Worm (Caenorhabditis elegans) whole organism, young adult: ENCODE results near the gene R11G11.16.

ENCODE experiments used
- B0261.1 ChIP-seq: sonication (generic microtip); optimal IDR thresholded peaks from 2 replicates; lab custom pipeline; 2016; ENCODE audit warnings: mild to moderate bottlenecking, missing genetic modification characterization, moderate library complexity, missing compliant biosample characterization
- C17E4.6 ChIP-seq: fragments of 200-800 bp; sonication (Bioruptor generic); IDR thresholded peaks from 2 replicates; pipeline ENCODE4 v1.3.6; 2022; ENCODE audit warnings: missing genetic modification reagents, missing genetic modification characterization, missing compliant biosample characterization
- F37B4.10 ChIP-seq: fragments of 200-800 bp; sonication (Bioruptor generic); IDR thresholded peaks from 2 replicates; pipeline ENCODE4 v1.3.6; 2022; ENCODE audit warnings: missing genetic modification characterization, missing compliant biosample characterization
- F55B11.4 ChIP-seq: sonication (generic microtip); optimal IDR thresholded peaks from 2 replicates; lab custom pipeline; 2016; ENCODE audit warnings: missing compliant biosample characterization, missing genetic modification characterization, borderline replicate concordance; ENCODE audit not compliant: insufficient read depth
- F57A8.1 ChIP-seq: fragments of 200-800 bp; sonication (Bioruptor generic); optimal IDR thresholded peaks from 2 replicates; lab custom pipeline; 2018; ENCODE audit warnings: mild to moderate bottlenecking, missing genetic modification characterization, moderate library complexity, missing compliant biosample characterization
- F57C9.4 ChIP-seq: sonication (generic microtip); optimal IDR thresholded peaks from 2 replicates; lab custom pipeline; 2017; ENCODE audit warnings: mild to moderate bottlenecking, missing genetic modification characterization, missing compliant biosample characterization
- K11D2.4 ChIP-seq: fragments of 200-800 bp; sonication (Bioruptor generic); IDR thresholded peaks from 2 replicates; pipeline ENCODE4 v1.3.6; 2022; ENCODE audit warnings: missing genetic modification reagents, missing genetic modification characterization, missing compliant biosample characterization
- K12H6.12 ChIP-seq: fragments of 200-800 bp; sonication (Bioruptor generic); optimal IDR thresholded peaks from 2 replicates; lab custom pipeline; 2018; ENCODE audit warnings: mild to moderate bottlenecking, missing genetic modification characterization, missing compliant biosample characterization
- T07F8.4 ChIP-seq: sonication (generic microtip); optimal IDR thresholded peaks from 2 replicates; lab custom pipeline; 2016; ENCODE audit warnings: mild to moderate bottlenecking, missing genetic modification characterization, moderate library complexity, missing compliant biosample characterization
- Y53F4B.3 ChIP-seq: fragments of 200-800 bp; sonication (Bioruptor generic); IDR thresholded peaks from 2 replicates; pipeline ENCODE4 v1.3.6; 2022; ENCODE audit warnings: missing genetic modification reagents, missing genetic modification characterization, missing compliant biosample characterization
- Y53G8AR.9 ChIP-seq: fragments of 200-800 bp; sonication (Bioruptor generic); conservative IDR thresholded peaks from 2 replicates; pipeline ENCODE4 v1.3.6; 2022; ENCODE audit warnings: missing genetic modification reagents, missing genetic modification characterization, missing compliant biosample characterization
- Y67H2A.10 ChIP-seq: fragments of 200-800 bp; sonication (Bioruptor generic); conservative IDR thresholded peaks from 2 replicates; pipeline ENCODE4 v1.3.6; 2022; ENCODE audit warnings: missing genetic modification reagents, missing genetic modification characterization, missing compliant biosample characterization
- Y79H2A.3 ChIP-seq: fragments of 200-800 bp; sonication (Bioruptor generic); conservative IDR thresholded peaks from 2 replicates; pipeline ENCODE4 v1.3.6; 2022; ENCODE audit warnings: missing genetic modification reagents, missing genetic modification characterization, missing compliant biosample characterization
- Y95B8A.8 ChIP-seq: fragments of 200-800 bp; sonication (Bioruptor generic); IDR thresholded peaks from 2 replicates; pipeline ENCODE4 v1.3.6; 2022; ENCODE audit warnings: missing genetic modification reagents, missing genetic modification characterization, missing compliant biosample characterization
- attf-5 ChIP-seq: fragments of 200-800 bp; sonication (Bioruptor generic); optimal IDR thresholded peaks from 2 replicates; lab custom pipeline; 2018; ENCODE audit warnings: mild to moderate bottlenecking, missing genetic modification characterization, missing compliant biosample characterization
- bed-1 ChIP-seq: fragments of 200-800 bp; sonication (Bioruptor generic); IDR thresholded peaks from 2 replicates; pipeline ENCODE4 v1.3.6; 2022; ENCODE audit warnings: missing genetic modification reagents, missing genetic modification characterization, missing compliant biosample characterization
- bed-2 ChIP-seq: fragments of 200-800 bp; sonication (Bioruptor generic); IDR thresholded peaks from 2 replicates; pipeline ENCODE4 v1.3.6; 2022; ENCODE audit warnings: missing genetic modification reagents, missing genetic modification characterization, missing compliant biosample characterization
- ceh-58 ChIP-seq: fragments of 200-800 bp; sonication (Bioruptor generic); IDR thresholded peaks from 2 replicates; pipeline ENCODE4 v1.3.6; 2022; ENCODE audit warnings: missing genetic modification characterization, missing compliant biosample characterization
- dpff-1 ChIP-seq: sonication (generic microtip); optimal IDR thresholded peaks from 2 replicates; lab custom pipeline; 2017; ENCODE audit warnings: mild to moderate bottlenecking, missing genetic modification characterization, missing compliant biosample characterization
- dpl-1 ChIP-seq: fragments of 150-350 bp; optimal IDR thresholded peaks from 2 replicates; lab custom pipeline; 2014; ENCODE audit warnings: missing biosample characterization, missing genetic modification reagents, missing genetic modification characterization
- egrh-3 ChIP-seq: fragments of 200-800 bp; sonication (Bioruptor generic); IDR thresholded peaks from 2 replicates; pipeline ENCODE4 v1.3.6; 2022; ENCODE audit warnings: missing genetic modification reagents, missing genetic modification characterization, missing compliant biosample characterization
- hmg-1.2 ChIP-seq: fragments of 200-800 bp; sonication (Bioruptor generic); IDR thresholded peaks from 2 replicates; pipeline ENCODE4 v1.3.6; 2022; ENCODE audit warnings: missing genetic modification reagents, missing genetic modification characterization, missing compliant biosample characterization
- hmg-20 ChIP-seq: fragments of 200-800 bp; sonication (Bioruptor generic); IDR thresholded peaks from 2 replicates; pipeline ENCODE4 v1.3.6; 2022; ENCODE audit warnings: missing genetic modification reagents, missing genetic modification characterization, missing compliant biosample characterization
- lag-1 ChIP-seq: fragments of 200-800 bp; sonication (Bioruptor generic); IDR thresholded peaks from 2 replicates; pipeline ENCODE4 v1.3.6; 2022; ENCODE audit warnings: missing genetic modification reagents, missing genetic modification characterization, missing compliant biosample characterization
- lin-35 ChIP-seq, 3 experiments: fragments of 150-350 bp in 2 of 3; sonication (generic microtip) in 1 of 3; optimal IDR thresholded peaks; 2 replicates each; lab custom pipeline; 2014 to 2018; ENCODE audit warnings: missing biosample characterization in 3 of 3, missing genetic modification characterization in 3 of 3, missing genetic modification reagents in 3 of 3
- lin-40 ChIP-seq: sonication (generic microtip); optimal IDR thresholded peaks from 2 replicates; lab custom pipeline; 2016; ENCODE audit warnings: missing genetic modification characterization, mild to moderate bottlenecking, missing compliant biosample characterization, missing genotype, missing genetic modification reagents
- lsl-1 ChIP-seq: fragments of 200-800 bp; sonication (Bioruptor generic); optimal IDR thresholded peaks from 2 replicates; lab custom pipeline; 2018; ENCODE audit warnings: mild to moderate bottlenecking, missing genetic modification characterization, moderate library complexity, missing compliant biosample characterization
- madf-10 ChIP-seq: sonication (generic microtip); optimal IDR thresholded peaks from 2 replicates; lab custom pipeline; 2016; ENCODE audit warnings: mild to moderate bottlenecking, missing genetic modification characterization, missing compliant biosample characterization
- madf-8 ChIP-seq: fragments of 200-800 bp; sonication (Bioruptor generic); conservative IDR thresholded peaks from 2 replicates; pipeline ENCODE4 v1.3.6; 2022; ENCODE audit warnings: missing genetic modification reagents, missing genetic modification characterization, missing compliant biosample characterization
- mcd-1 ChIP-seq: fragments of 200-800 bp; sonication (Bioruptor generic); IDR thresholded peaks from 2 replicates; pipeline ENCODE4 v1.3.6; 2022; ENCODE audit warnings: missing genetic modification reagents, missing genetic modification characterization, missing compliant biosample characterization
- mxl-1 ChIP-seq: sonication (generic microtip); optimal IDR thresholded peaks from 2 replicates; lab custom pipeline; 2016; ENCODE audit warnings: missing genetic modification characterization, missing compliant biosample characterization
- nhr-80 ChIP-seq: sonication (generic microtip); optimal IDR thresholded peaks from 2 replicates; lab custom pipeline; 2016; ENCODE audit warnings: missing genetic modification characterization, missing compliant biosample characterization
- pbrm-1 ChIP-seq: fragments of 200-800 bp; sonication (Bioruptor generic); IDR thresholded peaks from 2 replicates; pipeline ENCODE4 v1.3.6; 2022; ENCODE audit warnings: missing genetic modification reagents, missing genetic modification characterization, missing compliant biosample characterization
- snpc-3.4 ChIP-seq: sonication (generic microtip); optimal IDR thresholded peaks from 2 replicates; lab custom pipeline; 2017; ENCODE audit warnings: missing genetic modification characterization, mild to moderate bottlenecking, missing compliant biosample characterization, antibody characterized with exemption, moderate library complexity, missing genotype, missing genetic modification reagents
- snpc-4 ChIP-seq, 5 experiments: fragments of 150-350 bp in 1 of 5; sonication (generic microtip) in 4 of 5; optimal IDR thresholded peaks; 2 replicates each; lab custom pipeline; 2014 to 2018; ENCODE audit warnings: missing genetic modification characterization in 5 of 5, missing biosample characterization in 3 of 5, antibody characterized with exemption in 2 of 5, mild to moderate bottlenecking in 2 of 5, missing compliant biosample characterization in 2 of 5, missing genotype in 2 of 5, moderate library complexity in 2 of 5, missing genetic modification reagents in 1 of 5
- tbx-9 ChIP-seq: sonication (generic microtip); optimal IDR thresholded peaks from 2 replicates; lab custom pipeline; 2016; ENCODE audit warnings: borderline replicate concordance, missing genetic modification characterization, inconsistent platforms, missing compliant biosample characterization
- tlf-1 ChIP-seq: fragments of 200-800 bp; sonication (Bioruptor generic); optimal IDR thresholded peaks from 2 replicates; lab custom pipeline; 2018; ENCODE audit warnings: mild to moderate bottlenecking, missing genetic modification characterization, missing compliant biosample characterization
- unc-62 ChIP-seq: fragments of 150-350 bp; optimal IDR thresholded peaks from 2 replicates; lab custom pipeline; 2014; ENCODE audit warnings: missing biosample characterization, missing genetic modification reagents, missing genetic modification characterization
- ztf-22 ChIP-seq: fragments of 200-800 bp; sonication (Bioruptor generic); optimal IDR thresholded peaks from 2 replicates; lab custom pipeline; 2018; ENCODE audit warnings: mild to moderate bottlenecking, missing genetic modification characterization, moderate library complexity, missing compliant biosample characterization
- ztf-26 ChIP-seq: sonication (generic microtip); optimal IDR thresholded peaks from 2 replicates; lab custom pipeline; 2017; ENCODE audit warnings: missing genetic modification characterization, missing compliant biosample characterization
- ztf-6 ChIP-seq: fragments of 200-800 bp; sonication (Bioruptor generic); IDR thresholded peaks from 2 replicates; pipeline ENCODE4 v1.3.6; 2022; ENCODE audit warnings: missing genetic modification reagents, missing genetic modification characterization, missing compliant biosample characterization

Gene R11G11.16

DNA sequence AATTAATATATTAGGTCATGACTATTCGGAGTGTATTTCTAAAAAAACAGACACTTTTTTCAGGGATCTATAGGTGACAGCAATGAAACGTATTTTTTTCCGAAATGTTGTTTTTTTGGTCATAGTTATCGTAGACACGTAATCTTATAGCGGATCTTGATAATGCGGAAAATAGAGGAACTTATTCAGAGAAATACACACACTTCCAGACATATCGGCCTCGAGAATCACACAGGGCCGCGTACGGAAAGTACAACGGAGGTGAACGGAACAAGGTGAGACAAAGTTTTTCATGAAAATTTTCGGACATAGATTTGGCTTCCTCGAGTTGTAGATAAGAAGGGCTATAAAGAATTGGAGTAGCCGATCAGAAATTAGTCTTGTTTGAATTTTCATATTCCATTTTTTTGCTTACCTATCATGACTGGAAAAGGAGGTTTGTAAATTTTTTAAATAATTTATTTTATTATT, 14.1 kb upstream of the R11G11.16 start, which contains the start of gene nhr-155:
Gene nhr-155 (plus strand): TSS at position 421 of the 471 bp plus-strand sequence.
- TF ChIP-seq Y53G8AR.9 (GFP tag; lab: Robert Waterston, UW) (no peak), pbrm-1 (GFP tag; lab: Robert Waterston, UW) (no peak), T07F8.4 (no peak), mcd-1 (GFP tag; lab: Robert Waterston, UW) (no peak), tlf-1 (GFP tag; lab: Kevin White, UChicago) (no peak), C17E4.6 (GFP tag; lab: Robert Waterston, UW) (no peak), bed-2 (no peak), madf-10 (tag; lab: Kevin White, UChicago) (no peak), mxl-1 (tag; lab: Kevin White, UChicago) (no peak), K12H6.12 (tag; lab: Kevin White, UChicago) (no peak), dpff-1 (tag; lab: Kevin White, UChicago) (no peak), egrh-3 (GFP tag; lab: Robert Waterston, UW) (no peak), ztf-22 (no peak), snpc-4 (GFP tag; optimal IDR thresholded peaks at IDR 0.05; lab: Kevin White, UChicago) (no peak), snpc-4 (tag; optimal IDR thresholded peaks at IDR 0.05; lab: Kevin White, UChicago) (no peak), B0261.1 (tag; lab: Kevin White, UChicago) (no peak), snpc-3.4 (tag; lab: Kevin White, UChicago) (no peak), dpl-1 (GFP tag; lab: Kevin White, UChicago) (no peak)
- TF ChIP-seq, all 124 proteins: peak for 0

DNA sequence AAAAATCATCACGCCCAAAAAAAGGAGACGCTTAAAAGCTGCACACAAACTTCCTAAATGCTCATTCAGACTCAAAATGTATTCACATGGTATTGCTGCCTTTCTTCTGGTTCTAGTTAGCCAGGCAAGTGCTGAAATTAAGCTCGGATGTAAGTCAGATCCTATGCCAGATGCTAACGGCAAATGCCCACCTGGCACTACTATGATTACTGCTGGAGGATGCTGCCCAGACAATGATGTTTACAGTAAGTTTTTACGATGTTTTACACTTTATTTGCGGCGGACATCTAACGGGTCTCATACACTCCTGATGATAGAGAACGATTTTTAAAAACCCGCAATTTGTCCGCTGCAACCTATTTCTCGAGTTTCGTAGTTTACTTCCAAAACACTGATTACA, 11.6 kb upstream of the R11G11.16 start, which contains the start of gene C14C6.5:
Gene C14C6.5 (plus strand): TSS at position 58 of the 400 bp plus-strand sequence.
- TF ChIP-seq unc-62 (GFP tag; lab: Kevin White, UChicago) (no peak), hmg-20 (GFP tag; lab: Robert Waterston, UW) (no peak), Y95B8A.8 (GFP tag; lab: Robert Waterston, UW) (no peak), lin-40 (tag; lab: Kevin White, UChicago) (no peak), mcd-1 (GFP tag; lab: Robert Waterston, UW) (no peak), F57A8.1 (GFP tag; lab: Kevin White, UChicago) (no peak), lag-1 (no peak)

DNA sequence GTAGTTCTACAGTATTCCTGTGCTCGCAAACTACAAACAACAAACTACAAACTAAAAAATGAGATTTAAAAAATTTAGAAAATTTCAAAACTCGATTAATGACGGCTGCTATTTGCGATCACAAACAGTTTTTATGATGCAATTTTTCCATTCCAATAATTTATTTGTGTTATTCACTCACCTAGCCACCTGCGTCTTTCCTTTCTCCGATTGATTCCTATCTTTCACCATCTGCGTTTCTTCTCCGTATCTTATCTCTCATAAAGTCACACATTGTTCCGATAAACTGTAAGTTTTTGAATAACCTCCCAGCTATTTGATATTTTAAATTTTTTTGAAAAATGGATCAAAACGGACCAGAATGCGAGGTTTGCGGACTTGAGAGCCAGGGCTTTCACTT, 9.2 kb upstream of the R11G11.16 start, which contains the start of gene nhr-132:
Gene nhr-132 (plus strand): TSS at position 271 of the 400 bp plus-strand sequence.
- TF ChIP-seq K11D2.4 (GFP tag; lab: Robert Waterston, UW) (no peak), F55B11.4 (no peak), madf-8 (GFP tag; lab: Robert Waterston, UW) (no peak), Y79H2A.3 (GFP tag; lab: Robert Waterston, UW) (no peak), Y53F4B.3 (GFP tag; lab: Robert Waterston, UW) (no peak), ztf-6 (GFP tag; lab: Robert Waterston, UW) (no peak), tbx-9 (no peak), Y67H2A.10 (GFP tag; lab: Robert Waterston, UW) (no peak), ceh-58 (no peak), F37B4.10 (GFP tag; lab: Robert Waterston, UW) (no peak), attf-5 (GFP tag; lab: Kevin White, UChicago) (peak; percentile 30), lsl-1 (no peak), lin-35 (GFP tag; optimal IDR thresholded peaks at IDR 0.05; lab: Kevin White, UChicago) (no peak), Y53G8AR.9 (GFP tag; lab: Robert Waterston, UW) (no peak), hmg-1.2 (GFP tag; lab: Robert Waterston, UW) (peak; percentile 66; the same call in 1 of the 2 replicates), F57C9.4 (no peak), ztf-26 (tag; lab: Kevin White, UChicago) (no peak), snpc-3.4 (tag; lab: Kevin White, UChicago) (no peak), nhr-80 (tag; lab: Kevin White, UChicago) (peak; percentile 47), bed-1 (GFP tag; lab: Robert Waterston, UW) (no peak), lag-1 (no peak)
- TF ChIP-seq, all 124 proteins: peak for 3
